Worm (Caenorhabditis elegans) whole organism, mixed stage, embryonic: Measurements from ENCODE around the gene rpn-5.

ENCODE experiments used
- elt-3 ChIP-seq: fragments of 150-350 bp; optimal IDR thresholded peaks from 2 replicates; lab custom pipeline; 2014; ENCODE audit warnings: missing biosample characterization, missing genetic modification characterization
- flh-1 ChIP-seq: fragments of 200-800 bp; sonication (Bioruptor generic); optimal IDR thresholded peaks from 2 replicates; lab custom pipeline; 2018; ENCODE audit warnings: mild to moderate bottlenecking, missing genetic modification characterization, moderate library complexity, missing compliant biosample characterization
- lsy-2 ChIP-seq: fragments of 150-350 bp; optimal IDR thresholded peaks from 2 replicates; lab custom pipeline; 2014; ENCODE audit warnings: missing biosample characterization, missing genetic modification characterization
- nhr-12 ChIP-seq: fragments of 150-350 bp; optimal IDR thresholded peaks from 2 replicates; lab custom pipeline; 2014; ENCODE audit warnings: missing biosample characterization, missing genetic modification characterization
- nhr-237 ChIP-seq: fragments of 150-350 bp; optimal IDR thresholded peaks from 2 replicates; lab custom pipeline; 2014; ENCODE audit warnings: missing biosample characterization, missing genetic modification characterization
- nhr-76 ChIP-seq: sonication (generic microtip); optimal IDR thresholded peaks from 2 replicates; lab custom pipeline; 2017; ENCODE audit warnings: missing biosample characterization, missing genetic modification characterization
- unc-120 ChIP-seq: sonication (generic microtip); optimal IDR thresholded peaks from 2 replicates; lab custom pipeline; 2017; ENCODE audit warnings: missing genetic modification characterization, missing compliant biosample characterization; ENCODE audit not compliant: poor library complexity, severe bottlenecking

DNA sequence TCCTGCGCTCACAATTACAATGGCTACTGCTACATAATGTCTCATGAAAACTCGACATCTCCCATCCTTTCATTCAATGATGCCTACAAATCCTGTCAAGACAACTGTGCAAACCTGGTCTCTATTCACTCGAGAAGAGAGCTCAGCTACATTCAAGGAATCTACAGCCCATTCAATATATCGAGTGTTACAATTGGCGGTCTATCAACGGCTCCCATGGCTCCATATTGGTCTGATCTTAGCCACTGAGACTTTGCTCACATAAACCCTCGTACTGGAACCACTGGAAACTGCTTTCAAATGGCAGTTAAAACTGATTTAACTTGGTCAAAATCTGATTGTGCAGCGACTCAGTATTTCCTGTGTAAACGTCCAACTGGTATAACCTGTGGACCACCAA, 22.7 kb downstream of the rpn-5 start, which contains the start of gene T05A7.3:
- no peak for TF ChIP-seq lsy-2 (tag; lab: Kevin White, UChicago)
- no peak for TF ChIP-seq nhr-12
- TF ChIP-seq nhr-76 (tag; lab: Kevin White, UChicago): no peak
- no peak for TF ChIP-seq nhr-237 (tag; lab: Kevin White, UChicago)
- no peak for TF ChIP-seq unc-120 (tag; lab: Kevin White, UChicago)
- TF ChIP-seq elt-3: no peak
- TF ChIP-seq flh-1 (GFP tag; lab: Kevin White, UChicago): no peak
